ENCODE assay signal across 1 fruit fly cellular context in genomic region chr3R:29222891-29223842, dm6.
TF ChIP-seq lines count a peak whose summit lies in the region.

Gene Cisd2, minus strand, starts transcription at chr3R:29223428.
Gene Brd8, plus strand, starts transcription at chr3R:29223485.

TF ChIP-seq in whole organism, embryonic, 481 proteins besides CTCF, POLR2A, EP300 and RAD21 (continued from another document and continues in another):
- TF ChIP-seq slbo (GFP tag; IDR thresholded peaks at IDR 0.05; lab: Robert Waterston, UW) (peak; percentile 25; the same call in 1 of the 2 replicates), Pdp1 (GFP tag; optimal IDR thresholded peaks at IDR 0.05; lab: Kevin White, UChicago) (peak in 1 of 2 experiments; percentile 94), YL-1 (GFP tag; optimal IDR thresholded peaks at IDR 0.05; lab: Kevin White, UChicago) (peak; percentile 79), gsb-n (tag; optimal IDR thresholded peaks at IDR 0.05; lab: Kevin White, UChicago) (no peak), amos (GFP tag; IDR thresholded peaks at IDR 0.05; lab: Robert Waterston, UW; ENCODE audit: partially characterized antibody) (peak; percentile 96), CG2116 (GFP tag; optimal IDR thresholded peaks at IDR 0.05; lab: Kevin White, UChicago) (peak; percentile 90), nerfin-2 (GFP tag; IDR thresholded peaks at IDR 0.05; lab: Robert Waterston, UW; ENCODE audit: partially characterized antibody) (peak; percentile 94), Doc3 (GFP tag; IDR thresholded peaks at IDR 0.05; lab: Robert Waterston, UW; ENCODE audit: partially characterized antibody) (peak; percentile 76), vnd (GFP tag; IDR thresholded peaks at IDR 0.05; lab: Robert Waterston, UW; ENCODE audit: partially characterized antibody) (peak; percentile 93), zen2 (GFP tag; IDR thresholded peaks at IDR 0.05; lab: Robert Waterston, UW; ENCODE audit: partially characterized antibody) (peak; percentile 96), eve (GFP tag; optimal IDR thresholded peaks at IDR 0.05; lab: Kevin White, UChicago) (no peak), repo (GFP tag; optimal IDR thresholded peaks at IDR 0.05; lab: Kevin White, UChicago) (peak; percentile 29), so (GFP tag; IDR thresholded peaks at IDR 0.05; lab: Robert Waterston, UW) (no peak), hbn (GFP tag; IDR thresholded peaks at IDR 0.05; lab: Robert Waterston, UW; ENCODE audit: partially characterized antibody) (peak; percentile 88), Abd-B (GFP tag; optimal IDR thresholded peaks at IDR 0.05; lab: Kevin White, UChicago) (peak; percentile 31), maf-S (GFP tag; optimal IDR thresholded peaks at IDR 0.05; lab: Kevin White, UChicago) (no peak), CG32772 (GFP tag; IDR thresholded peaks at IDR 0.05; lab: Robert Waterston, UW) (no peak), chm (GFP tag; IDR thresholded peaks at IDR 0.05; lab: Robert Waterston, UW) (no peak), kni (GFP tag; optimal IDR thresholded peaks at IDR 0.05; lab: Kevin White, UChicago) (no peak), nom (GFP tag; optimal IDR thresholded peaks at IDR 0.05; lab: Kevin White, UChicago) (no peak), Nf-YC (tag; optimal IDR thresholded peaks at IDR 0.05; lab: Kevin White, UChicago) (peak; percentile 28), sob (GFP tag; IDR thresholded peaks at IDR 0.05; lab: Robert Waterston, UW) (0 out of 2 replicates have a peak, but pooled peaks have one; percentile 27), CG32767 (GFP tag; IDR thresholded peaks at IDR 0.05; lab: Robert Waterston, UW) (no peak), CG12391 (tag; optimal IDR thresholded peaks at IDR 0.05; lab: Kevin White, UChicago) (no peak), Drgx (GFP tag; IDR thresholded peaks at IDR 0.05; lab: Robert Waterston, UW) (no peak), Fer1 (GFP tag; optimal IDR thresholded peaks at IDR 0.05; lab: Kevin White, UChicago) (peak; percentile 43), disco-r (GFP tag; optimal IDR thresholded peaks at IDR 0.05; lab: Kevin White, UChicago) (no peak), Myb (GFP tag; optimal IDR thresholded peaks at IDR 0.05; lab: Kevin White, UChicago) (peak; percentile 47), CG15696 (tag; optimal IDR thresholded peaks at IDR 0.05; lab: Kevin White, UChicago) (no peak), HLH54F (GFP tag; optimal IDR thresholded peaks at IDR 0.05; lab: Kevin White, UChicago) (no peak), CG17361 (GFP tag; IDR thresholded peaks at IDR 0.05; lab: Robert Waterston, UW) (0 out of 3 replicates have a peak, but pooled peaks have one; percentile 14), mld (GFP tag; IDR thresholded peaks at IDR 0.05; lab: Robert Waterston, UW; ENCODE audit: partially characterized antibody) (peak; percentile 94), nerfin-1 (tag; optimal IDR thresholded peaks at IDR 0.05; lab: Kevin White, UChicago) (peak; percentile 81), CG2712 (tag; optimal IDR thresholded peaks at IDR 0.05; lab: Kevin White, UChicago) (peak; percentile 29), insv (GFP tag; optimal IDR thresholded peaks at IDR 0.05; lab: Kevin White, UChicago) (peak in 1 of 2 experiments; percentile 24), CG13424 (tag; optimal IDR thresholded peaks at IDR 0.05; lab: Kevin White, UChicago) (no peak), z (GFP tag; IDR thresholded peaks at IDR 0.05; lab: Robert Waterston, UW) (no peak), CG9876 (GFP tag; optimal IDR thresholded peaks at IDR 0.05; lab: Kevin White, UChicago) (no peak), tgo (GFP tag; IDR thresholded peaks at IDR 0.05; lab: Robert Waterston, UW) (no peak), CG34422 (GFP tag; IDR thresholded peaks at IDR 0.05; lab: Robert Waterston, UW) (peak; percentile 47; the same call in 1 of the 3 replicates), abd-A (tag; optimal IDR thresholded peaks at IDR 0.05; lab: Kevin White, UChicago) (no peak), Hr78 (GFP tag; optimal IDR thresholded peaks at IDR 0.05; lab: Kevin White, UChicago) (no peak), CG10267 (tag; optimal IDR thresholded peaks at IDR 0.05; lab: Kevin White, UChicago) (peak; percentile 38), CG18619 (GFP tag; optimal IDR thresholded peaks at IDR 0.05; lab: Kevin White, UChicago) (no peak), Nf-YA (GFP tag; IDR thresholded peaks at IDR 0.05; lab: Robert Waterston, UW) (no peak), CG17328 (GFP tag; IDR thresholded peaks at IDR 0.05; lab: Robert Waterston, UW) (no peak), usp (GFP tag; optimal IDR thresholded peaks at IDR 0.05; lab: Kevin White, UChicago) (no peak), ind (GFP tag; optimal IDR thresholded peaks at IDR 0.05; lab: Kevin White, UChicago) (no peak), sug (tag; optimal IDR thresholded peaks at IDR 0.05; lab: Kevin White, UChicago) (peak; percentile 19), CG7928 (GFP tag; optimal IDR thresholded peaks at IDR 0.05; lab: Kevin White, UChicago) (peak; percentile 25), chinmo (GFP tag; IDR thresholded peaks at IDR 0.05; lab: Robert Waterston, UW; ENCODE audit: partially characterized antibody) (peak; percentile 97), CG1832 (GFP tag; optimal IDR thresholded peaks at IDR 0.05; lab: Kevin White, UChicago) (no peak), dmrt11E (tag; optimal IDR thresholded peaks at IDR 0.05; lab: Kevin White, UChicago) (no peak), gro (GFP tag; optimal IDR thresholded peaks at IDR 0.05; lab: Kevin White, UChicago) (peak; percentile 26), nmo (GFP tag; optimal IDR thresholded peaks at IDR 0.05; lab: Kevin White, UChicago) (peak; percentile 43), CG12744 (GFP tag; optimal IDR thresholded peaks at IDR 0.05; lab: Kevin White, UChicago) (no peak), pho (GFP tag; optimal IDR thresholded peaks at IDR 0.05; lab: Kevin White, UChicago) (no peak), jing (GFP tag; optimal IDR thresholded peaks at IDR 0.05; lab: Kevin White, UChicago) (no peak), Oli (tag; optimal IDR thresholded peaks at IDR 0.05; lab: Kevin White, UChicago) (no peak), CG9215 (GFP tag; IDR thresholded peaks at IDR 0.05; lab: Robert Waterston, UW) (no peak), CG6791 (GFP tag; IDR thresholded peaks at IDR 0.05; lab: Robert Waterston, UW; ENCODE audit: partially characterized antibody) (peak; percentile 98), CG12659 (GFP tag; optimal IDR thresholded peaks at IDR 0.05; lab: Kevin White, UChicago) (peak; percentile 69), pzg (GFP tag; optimal IDR thresholded peaks at IDR 0.05; lab: Kevin White, UChicago) (peak; percentile 91), otp (GFP tag; IDR thresholded peaks at IDR 0.05; lab: Robert Waterston, UW) (no peak), ato (GFP tag; IDR thresholded peaks at IDR 0.05; lab: Robert Waterston, UW; ENCODE audit: partially characterized antibody) (peak; percentile 96), CG17359 (tag; optimal IDR thresholded peaks at IDR 0.05; lab: Kevin White, UChicago) (no peak), CG7963 (GFP tag; IDR thresholded peaks at IDR 0.05; lab: Robert Waterston, UW; ENCODE audit: partially characterized antibody) (peak; percentile 98), CG2875 (GFP tag; optimal IDR thresholded peaks at IDR 0.05; lab: Kevin White, UChicago) (no peak), CG11085 (GFP tag; IDR thresholded peaks at IDR 0.05; lab: Robert Waterston, UW) (no peak), CG13287 (GFP tag; IDR thresholded peaks at IDR 0.05; lab: Robert Waterston, UW; ENCODE audit: partially characterized antibody) (peak; percentile 94), bbx (GFP tag; IDR thresholded peaks at IDR 0.05; lab: Robert Waterston, UW; ENCODE audit: partially characterized antibody) (peak; percentile 97), CG4617 (GFP tag; optimal IDR thresholded peaks at IDR 0.05; lab: Kevin White, UChicago; ENCODE audit: borderline replicate concordance) (peak; percentile 85), az2 (GFP tag; optimal IDR thresholded peaks at IDR 0.05; lab: Kevin White, UChicago) (no peak), inv (GFP tag; IDR thresholded peaks at IDR 0.05; lab: Robert Waterston, UW; ENCODE audit: partially characterized antibody) (peak; percentile 90), CG34376 (GFP tag; optimal IDR thresholded peaks at IDR 0.05; lab: Kevin White, UChicago) (no peak), Ets65A (GFP tag; lab: Kevin White, UChicago) (peak; percentile 36), grn (GFP tag; optimal IDR thresholded peaks at IDR 0.05; lab: Kevin White, UChicago) (peak; percentile 29), Chrac-16 (GFP tag; optimal IDR thresholded peaks at IDR 0.05; lab: Kevin White, UChicago) (no peak), Fer3 (tag; optimal IDR thresholded peaks at IDR 0.05; lab: Kevin White, UChicago) (no peak), slp2 (GFP tag; optimal IDR thresholded peaks at IDR 0.05; lab: Kevin White, UChicago) (no peak), lbe (GFP tag; optimal IDR thresholded peaks at IDR 0.05; lab: Kevin White, UChicago) (no peak), CG8290 (GFP tag; optimal IDR thresholded peaks at IDR 0.05; lab: Kevin White, UChicago) (no peak), CG8290 (tag; optimal IDR thresholded peaks at IDR 0.05; lab: Kevin White, UChicago) (peak in 1 of 2 experiments; percentile 51), CG3838 (GFP tag; optimal IDR thresholded peaks at IDR 0.05; lab: Kevin White, UChicago) (no peak), CG8281 (tag; optimal IDR thresholded peaks at IDR 0.05; lab: Kevin White, UChicago) (peak; percentile 43), dpn (GFP tag; optimal IDR thresholded peaks at IDR 0.05; lab: Kevin White, UChicago) (no peak), CG5953 (GFP tag; IDR thresholded peaks at IDR 0.05; lab: Robert Waterston, UW) (no peak), Dp (GFP tag; optimal IDR thresholded peaks at IDR 0.05; lab: Kevin White, UChicago) (peak; percentile 54), ATbp (GFP tag; optimal IDR thresholded peaks at IDR 0.05; lab: Kevin White, UChicago) (no peak), bcd (GFP tag; optimal IDR thresholded peaks at IDR 0.05; lab: Kevin White, UChicago) (no peak), salm (tag; optimal IDR thresholded peaks at IDR 0.05; lab: Kevin White, UChicago) (no peak), dan (GFP tag; IDR thresholded peaks at IDR 0.05; lab: Robert Waterston, UW) (no peak), Six4 (GFP tag; optimal IDR thresholded peaks at IDR 0.05; lab: Kevin White, UChicago) (no peak), ci (GFP tag; IDR thresholded peaks at IDR 0.05; lab: Robert Waterston, UW) (peak; percentile 35; the same call in 1 of the 3 replicates), CG12942 (GFP tag; optimal IDR thresholded peaks at IDR 0.05; lab: Kevin White, UChicago) (no peak), Ets97D (GFP tag; optimal IDR thresholded peaks at IDR 0.05; lab: Kevin White, UChicago) (peak; percentile 80), Awh (GFP tag; IDR thresholded peaks at IDR 0.05; lab: Robert Waterston, UW) (no peak), Elba2 (GFP tag; optimal IDR thresholded peaks at IDR 0.05; lab: Kevin White, UChicago) (no peak), Mrtf (GFP tag; IDR thresholded peaks at IDR 0.05; lab: Robert Waterston, UW) (no peak), NK7.1 (GFP tag; optimal IDR thresholded peaks at IDR 0.05; lab: Kevin White, UChicago) (no peak), phol (tag; optimal IDR thresholded peaks at IDR 0.05; lab: Kevin White, UChicago) (peak; percentile 28), gcm (GFP tag; optimal IDR thresholded peaks at IDR 0.05; lab: Kevin White, UChicago) (no peak), knrl (GFP tag; IDR thresholded peaks at IDR 0.05; lab: Robert Waterston, UW; ENCODE audit: partially characterized antibody) (peak; percentile 88), fd102C (GFP tag; optimal IDR thresholded peaks at IDR 0.05; lab: Kevin White, UChicago) (no peak), Stat92E (GFP tag; optimal IDR thresholded peaks at IDR 0.05; lab: Kevin White, UChicago) (peak in 1 of 3 experiments; percentile 6), run (tag; optimal IDR thresholded peaks at IDR 0.05; lab: Kevin White, UChicago) (no peak), her (GFP tag; optimal IDR thresholded peaks at IDR 0.05; lab: Kevin White, UChicago) (no peak), CG11093 (GFP tag; IDR thresholded peaks at IDR 0.05; lab: Robert Waterston, UW) (no peak), CG4820 (GFP tag; optimal IDR thresholded peaks at IDR 0.05; lab: Kevin White, UChicago) (no peak), ranshi (GFP tag; IDR thresholded peaks at IDR 0.05; lab: Robert Waterston, UW) (no peak), CG13624 (GFP tag; optimal IDR thresholded peaks at IDR 0.05; lab: Kevin White, UChicago) (peak; percentile 31), Med (GFP tag; lab: Kevin White, UChicago) (peak; percentile 81), CG6175 (GFP tag; IDR thresholded peaks at IDR 0.05; lab: Robert Waterston, UW) (no peak), Mes4 (GFP tag; optimal IDR thresholded peaks at IDR 0.05; lab: Kevin White, UChicago) (peak; percentile 8), dm (GFP tag; optimal IDR thresholded peaks at IDR 0.05; lab: Kevin White, UChicago) (no peak), Neu2 (GFP tag; optimal IDR thresholded peaks at IDR 0.05; lab: Kevin White, UChicago; ENCODE audit: borderline replicate concordance) (no peak), HmgZ (tag; optimal IDR thresholded peaks at IDR 0.05; lab: Kevin White, UChicago) (peak; percentile 31), hb (GFP tag; IDR thresholded peaks at IDR 0.05; lab: Robert Waterston, UW; ENCODE audit: partially characterized antibody) (peak; percentile 96), Dll (GFP tag; IDR thresholded peaks at IDR 0.05; lab: Robert Waterston, UW; ENCODE audit: partially characterized antibody) (peak; percentile 89), CG14014 (GFP tag; IDR thresholded peaks at IDR 0.05; lab: Robert Waterston, UW) (no peak), CG2199 (GFP tag; IDR thresholded peaks at IDR 0.05; lab: Robert Waterston, UW) (no peak), CG15514 (GFP tag; optimal IDR thresholded peaks at IDR 0.05; lab: Kevin White, UChicago) (peak; percentile 84), CG16813 (GFP tag; IDR thresholded peaks at IDR 0.05; lab: Robert Waterston, UW; ENCODE audit: partially characterized antibody) (peak; percentile 92), HmgD (GFP tag; optimal IDR thresholded peaks at IDR 0.05; lab: Kevin White, UChicago) (peak; percentile 44), B-H1 (GFP tag; IDR thresholded peaks at IDR 0.05; lab: Robert Waterston, UW) (no peak), CG17829 (tag; optimal IDR thresholded peaks at IDR 0.05; lab: Kevin White, UChicago) (peak; percentile 46), tna (GFP tag; IDR thresholded peaks at IDR 0.05; lab: Robert Waterston, UW; ENCODE audit: partially characterized antibody) (peak; percentile 97), CG10274 (GFP tag; optimal IDR thresholded peaks at IDR 0.05; lab: Kevin White, UChicago) (no peak), row (GFP tag; IDR thresholded peaks at IDR 0.05; lab: Robert Waterston, UW) (peak; percentile 31; the same call in 1 of the 3 replicates), MESR4 (GFP tag; optimal IDR thresholded peaks at IDR 0.05; lab: Kevin White, UChicago) (peak; percentile 78), CG16815 (GFP tag; optimal IDR thresholded peaks at IDR 0.05; lab: Kevin White, UChicago) (no peak)
